Fruit fly (Drosophila melanogaster): ENCODE measurements around the gene CG7453.

Gene CG7453

DNA sequence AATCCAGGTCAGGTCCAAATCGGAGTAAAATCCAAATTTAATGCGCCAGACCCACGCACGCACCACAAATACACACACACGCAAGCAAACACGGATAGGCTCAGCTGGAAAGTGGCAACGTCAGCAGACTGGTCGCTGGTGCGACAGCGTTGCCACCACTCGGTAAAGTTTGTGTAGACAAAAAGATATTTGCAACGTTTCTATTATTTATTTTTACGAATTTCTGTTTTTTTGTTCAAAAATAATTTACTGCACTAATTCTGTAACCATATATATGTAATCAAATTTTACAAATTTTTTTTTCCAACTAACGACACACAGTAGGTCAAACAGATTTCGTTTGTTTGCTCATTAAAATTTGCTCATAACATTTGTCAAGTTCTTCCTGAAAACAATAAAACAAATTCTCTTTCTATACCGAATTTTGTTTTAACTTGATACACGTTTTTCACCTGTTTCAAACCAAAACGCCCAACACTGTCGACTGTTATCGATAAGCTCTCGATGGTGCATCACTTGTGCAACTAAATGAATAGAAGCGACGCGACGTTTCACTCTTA lies at the start of gene CG7453, which contains the start of gene CG7556 (continued):
- TF ChIP-seq CG10979 (tag; optimal IDR thresholded peaks at IDR 0.05) (peak; percentile 66), CG11560 (tag; IDR thresholded peaks at IDR 0.05) (peak; percentile 31; the same call in 1 of the 3 replicates), CG2889 (GFP tag; IDR thresholded peaks at IDR 0.05) (0 out of 3 replicates have a peak, but pooled peaks have one; percentile 54), NC2β (GFP tag; optimal IDR thresholded peaks at IDR 0.05) (peak; percentile 42), ham (GFP tag; IDR thresholded peaks at IDR 0.05) (no peak), CG5180 (GFP tag; optimal IDR thresholded peaks at IDR 0.05) (peak; percentile 4), CG2199 (GFP tag; IDR thresholded peaks at IDR 0.05) (no peak), mam (GFP tag; optimal IDR thresholded peaks at IDR 0.05) (peak; percentile 79), Sox100B (GFP tag; optimal IDR thresholded peaks at IDR 0.05) (peak; percentile 77), kah (GFP tag; optimal IDR thresholded peaks at IDR 0.05) (no peak), CrebB (tag; optimal IDR thresholded peaks at IDR 0.05) (no peak), CG34422 (GFP tag; IDR thresholded peaks at IDR 0.05) (peak; percentile 43; the same call in 1 of the 3 replicates), Blimp-1 (GFP tag; optimal IDR thresholded peaks at IDR 0.05) (peak; percentile 61), pros (GFP tag; optimal IDR thresholded peaks at IDR 0.05) (no peak), CG9797 (GFP tag; optimal IDR thresholded peaks at IDR 0.05) (peak; percentile 8), CG1832 (GFP tag; optimal IDR thresholded peaks at IDR 0.05) (no peak), CG10321 (GFP tag; IDR thresholded peaks at IDR 0.05) (no peak), Med (GFP tag) (peak; percentile 90), ato (GFP tag; IDR thresholded peaks at IDR 0.05; ENCODE audit: partially characterized antibody) (no peak), Taf1 (GFP tag; IDR thresholded peaks at IDR 0.05) (0 out of 2 replicates have a peak, but pooled peaks have one; percentile 32), CG17385 (GFP tag; optimal IDR thresholded peaks at IDR 0.05) (peak; percentile 63), Sox102F (GFP tag; optimal IDR thresholded peaks at IDR 0.05) (peak; percentile 71), CG6175 (GFP tag; IDR thresholded peaks at IDR 0.05) (no peak), Dip2 (GFP tag; IDR thresholded peaks at IDR 0.05) (no peak), ro (GFP tag; IDR thresholded peaks at IDR 0.05) (no peak), HmgD (GFP tag; optimal IDR thresholded peaks at IDR 0.05) (peak; percentile 28), Nf-YA (GFP tag; IDR thresholded peaks at IDR 0.05) (no peak), PHDP (tag; optimal IDR thresholded peaks at IDR 0.05) (peak; percentile 70), CG1647 (GFP tag; optimal IDR thresholded peaks at IDR 0.05) (peak; percentile 48), chif (GFP tag; optimal IDR thresholded peaks at IDR 0.05) (peak; percentile 72 to 79), sima (GFP tag; optimal IDR thresholded peaks at IDR 0.05) (peak; percentile 33), CG2678 (tag; optimal IDR thresholded peaks at IDR 0.05) (peak; percentile 79), Nf-YB (GFP tag; optimal IDR thresholded peaks at IDR 0.05) (peak; percentile 51), CG13424 (tag; optimal IDR thresholded peaks at IDR 0.05) (peak; percentile 77), BEAF-32 (GFP tag; optimal IDR thresholded peaks at IDR 0.05) (peak; percentile 56), Optix (GFP tag; IDR thresholded peaks at IDR 0.05) (no peak), ssp (GFP tag; IDR thresholded peaks at IDR 0.05) (peak; percentile 46), H15 (GFP tag; IDR thresholded peaks at IDR 0.05) (peak; percentile 38; the same call in 1 of the 3 replicates), fd64A (GFP tag; optimal IDR thresholded peaks at IDR 0.05) (no peak), ATbp (GFP tag; optimal IDR thresholded peaks at IDR 0.05) (no peak), CG3995 (GFP tag; optimal IDR thresholded peaks at IDR 0.05) (peak; percentile 23), cas (GFP tag; IDR thresholded peaks at IDR 0.05) (no peak), rib (GFP tag; IDR thresholded peaks at IDR 0.05) (no peak), dmrt99B (tag; optimal IDR thresholded peaks at IDR 0.05) (peak; percentile 62), Hmr (GFP tag; optimal IDR thresholded peaks at IDR 0.05) (peak; percentile 71), schlank (tag; optimal IDR thresholded peaks at IDR 0.05) (peak; percentile 7), Ada2b (GFP tag; IDR thresholded peaks at IDR 0.05) (peak; percentile 45; the same call in 1 of the 2 replicates), pfk (GFP tag; optimal IDR thresholded peaks at IDR 0.05) (no peak), CG14965 (GFP tag; optimal IDR thresholded peaks at IDR 0.05; ENCODE audit: borderline replicate concordance) (no peak), bcd (GFP tag; optimal IDR thresholded peaks at IDR 0.05) (peak; percentile 76)
